Worm (Caenorhabditis elegans) whole organism, young adult: ENCODE measurements around the gene cnc-10.

Experiments used
- B0035.1 ChIP-seq: sonication (generic microtip); optimal IDR thresholded peaks from 2 replicates; lab custom pipeline; 2016; ENCODE audit warnings: missing genetic modification characterization, mild to moderate bottlenecking, missing compliant biosample characterization, missing genotype, missing genetic modification reagents
- B0336.3 ChIP-seq: fragments of 200-800 bp; sonication (Bioruptor generic); IDR thresholded peaks from 2 replicates; pipeline ENCODE4 v1.3.6; 2022; ENCODE audit warnings: missing genetic modification characterization, missing compliant biosample characterization
- F10E7.11 ChIP-seq: sonication (generic microtip); optimal IDR thresholded peaks from 2 replicates; lab custom pipeline; 2017; ENCODE audit warnings: mild to moderate bottlenecking, missing genetic modification characterization, moderate library complexity, missing compliant biosample characterization
- F23B12.7 ChIP-seq: sonication (generic microtip); optimal IDR thresholded peaks from 2 replicates; lab custom pipeline; 2017; ENCODE audit warnings: missing genetic modification characterization, mild to moderate bottlenecking, missing compliant biosample characterization, antibody characterized with exemption, moderate library complexity; ENCODE audit not compliant: insufficient read depth
- F55B11.4 ChIP-seq: sonication (generic microtip); optimal IDR thresholded peaks from 2 replicates; lab custom pipeline; 2016; ENCODE audit warnings: missing compliant biosample characterization, missing genetic modification characterization, borderline replicate concordance; ENCODE audit not compliant: insufficient read depth
- K11D2.4 ChIP-seq: fragments of 200-800 bp; sonication (Bioruptor generic); IDR thresholded peaks from 2 replicates; pipeline ENCODE4 v1.3.6; 2022; ENCODE audit warnings: missing genetic modification reagents, missing genetic modification characterization, missing compliant biosample characterization
- K12H6.12 ChIP-seq: fragments of 200-800 bp; sonication (Bioruptor generic); optimal IDR thresholded peaks from 2 replicates; lab custom pipeline; 2018; ENCODE audit warnings: mild to moderate bottlenecking, missing genetic modification characterization, missing compliant biosample characterization
- Y67H2A.10 ChIP-seq: fragments of 200-800 bp; sonication (Bioruptor generic); conservative IDR thresholded peaks from 2 replicates; pipeline ENCODE4 v1.3.6; 2022; ENCODE audit warnings: missing genetic modification reagents, missing genetic modification characterization, missing compliant biosample characterization
- atf-7 ChIP-seq: sonication (generic microtip); optimal IDR thresholded peaks from 2 replicates; lab custom pipeline; 2017; ENCODE audit warnings: mild to moderate bottlenecking, missing genetic modification characterization, missing compliant biosample characterization
- attf-5 ChIP-seq: fragments of 200-800 bp; sonication (Bioruptor generic); optimal IDR thresholded peaks from 2 replicates; lab custom pipeline; 2018; ENCODE audit warnings: mild to moderate bottlenecking, missing genetic modification characterization, missing compliant biosample characterization
- attf-6 ChIP-seq: fragments of 200-800 bp; sonication (Bioruptor generic); IDR thresholded peaks from 2 replicates; pipeline ENCODE4 v1.3.6; 2022; ENCODE audit warnings: missing genetic modification reagents, missing genetic modification characterization, missing compliant biosample characterization
- ccch-3 ChIP-seq: fragments of 200-800 bp; sonication (Bioruptor generic); optimal IDR thresholded peaks from 2 replicates; lab custom pipeline; 2018; ENCODE audit warnings: mild to moderate bottlenecking, missing genetic modification characterization, missing compliant biosample characterization
- dox-1 ChIP-seq: fragments of 200-800 bp; sonication (Bioruptor generic); IDR thresholded peaks from 2 replicates; pipeline ENCODE4 v1.3.6; 2022; ENCODE audit warnings: missing genetic modification reagents, missing genetic modification characterization, missing compliant biosample characterization
- dpff-1 ChIP-seq: sonication (generic microtip); optimal IDR thresholded peaks from 2 replicates; lab custom pipeline; 2017; ENCODE audit warnings: mild to moderate bottlenecking, missing genetic modification characterization, missing compliant biosample characterization
- egl-44 ChIP-seq: fragments of 200-800 bp; sonication (Bioruptor generic); IDR thresholded peaks from 2 replicates; pipeline ENCODE4 v1.3.6; 2022; ENCODE audit warnings: missing genetic modification reagents, missing genetic modification characterization, missing compliant biosample characterization
- ekl-4 ChIP-seq: fragments of 200-800 bp; sonication (Bioruptor generic); IDR thresholded peaks from 2 replicates; pipeline ENCODE4 v1.3.6; 2022; ENCODE audit warnings: missing genetic modification reagents, missing genetic modification characterization, missing compliant biosample characterization
- fkh-3 ChIP-seq: sonication (generic microtip); optimal IDR thresholded peaks from 2 replicates; lab custom pipeline; 2016; ENCODE audit warnings: mild to moderate bottlenecking, missing genetic modification characterization, missing compliant biosample characterization
- him-1 ChIP-seq: sonication (generic microtip); optimal IDR thresholded peaks from 2 replicates; lab custom pipeline; 2016; ENCODE audit warnings: missing genotype, missing genetic modification reagents, missing genetic modification characterization, missing compliant biosample characterization
- hlh-26 ChIP-seq: fragments of 200-800 bp; sonication (Bioruptor generic); conservative IDR thresholded peaks from 2 replicates; pipeline ENCODE4 v1.3.6; 2022; ENCODE audit warnings: missing genetic modification reagents, missing genetic modification characterization, missing compliant biosample characterization
- hrde-1 ChIP-seq: sonication (generic microtip); optimal IDR thresholded peaks from 2 replicates; lab custom pipeline; 2016; ENCODE audit warnings: missing genetic modification characterization, mild to moderate bottlenecking, missing compliant biosample characterization, moderate library complexity, missing genotype, missing genetic modification reagents, borderline replicate concordance
- lag-1 ChIP-seq: fragments of 200-800 bp; sonication (Bioruptor generic); IDR thresholded peaks from 2 replicates; pipeline ENCODE4 v1.3.6; 2022; ENCODE audit warnings: missing genetic modification reagents, missing genetic modification characterization, missing compliant biosample characterization
- let-526 ChIP-seq: fragments of 200-800 bp; sonication (Bioruptor generic); IDR thresholded peaks from 2 replicates; pipeline ENCODE4 v1.3.6; 2022; ENCODE audit warnings: missing genetic modification reagents, missing genetic modification characterization, missing compliant biosample characterization
- lin-26 ChIP-seq: fragments of 200-800 bp; sonication (Bioruptor generic); IDR thresholded peaks from 2 replicates; pipeline ENCODE4 v1.3.6; 2022; ENCODE audit warnings: missing genetic modification reagents, missing genetic modification characterization, missing compliant biosample characterization
- lin-40 ChIP-seq: sonication (generic microtip); optimal IDR thresholded peaks from 2 replicates; lab custom pipeline; 2016; ENCODE audit warnings: missing genetic modification characterization, mild to moderate bottlenecking, missing compliant biosample characterization, missing genotype, missing genetic modification reagents
- mcd-1 ChIP-seq: fragments of 200-800 bp; sonication (Bioruptor generic); IDR thresholded peaks from 2 replicates; pipeline ENCODE4 v1.3.6; 2022; ENCODE audit warnings: missing genetic modification reagents, missing genetic modification characterization, missing compliant biosample characterization
- mel-28 ChIP-seq: sonication (generic microtip); optimal IDR thresholded peaks from 2 replicates; lab custom pipeline; 2016; ENCODE audit warnings: borderline replicate concordance, mild to moderate bottlenecking, missing genetic modification characterization, missing compliant biosample characterization
- mxl-1 ChIP-seq: sonication (generic microtip); optimal IDR thresholded peaks from 2 replicates; lab custom pipeline; 2016; ENCODE audit warnings: missing genetic modification characterization, missing compliant biosample characterization
- nfya-2 ChIP-seq: fragments of 200-800 bp; sonication (Bioruptor generic); IDR thresholded peaks from 2 replicates; pipeline ENCODE4 v1.3.6; 2022; ENCODE audit warnings: missing genetic modification reagents, missing genetic modification characterization, missing compliant biosample characterization
- nhr-27 ChIP-seq: fragments of 200-800 bp; sonication (Bioruptor generic); optimal IDR thresholded peaks from 2 replicates; lab custom pipeline; 2018; ENCODE audit warnings: mild to moderate bottlenecking, missing genetic modification characterization, moderate library complexity, missing compliant biosample characterization
- nhr-80 ChIP-seq: sonication (generic microtip); optimal IDR thresholded peaks from 2 replicates; lab custom pipeline; 2016; ENCODE audit warnings: missing genetic modification characterization, missing compliant biosample characterization
- nhr-90 ChIP-seq: sonication (generic microtip); optimal IDR thresholded peaks from 2 replicates; lab custom pipeline; 2016; ENCODE audit warnings: missing genotype, mild to moderate bottlenecking, missing genetic modification characterization, missing compliant biosample characterization
- pha-4 ChIP-seq: fragments of 150-350 bp; sonication (generic microtip); optimal IDR thresholded peaks from 2 replicates; lab custom pipeline; 2014; ENCODE audit warnings: missing biosample characterization, missing genetic modification reagents, missing genetic modification characterization
- rpc-1 ChIP-seq, 2 experiments: fragments of 150-350 bp in 1 of 2; sonication (generic microtip) in 1 of 2; optimal IDR thresholded peaks; 2 replicates each; lab custom pipeline; 2014 to 2018; ENCODE audit warnings: missing biosample characterization in 1 of 2, missing genetic modification characterization in 1 of 2, missing genetic modification reagents in 1 of 2, missing genotype in 1 of 2
- sdz-38 ChIP-seq: sonication (generic microtip); optimal IDR thresholded peaks from 2 replicates; lab custom pipeline; 2016; ENCODE audit warnings: missing genotype, missing genetic modification characterization, missing compliant biosample characterization
- zim-3 ChIP-seq: sonication (generic microtip); optimal IDR thresholded peaks from 2 replicates; lab custom pipeline; 2017; ENCODE audit warnings: mild to moderate bottlenecking, missing genetic modification characterization, moderate library complexity, missing compliant biosample characterization
- ztf-28 ChIP-seq: fragments of 200-800 bp; sonication (Bioruptor generic); IDR thresholded peaks from 2 replicates; pipeline ENCODE4 v1.3.6; 2022; ENCODE audit warnings: missing genetic modification reagents, missing genetic modification characterization, missing compliant biosample characterization

cnc-10 gene

DNA sequence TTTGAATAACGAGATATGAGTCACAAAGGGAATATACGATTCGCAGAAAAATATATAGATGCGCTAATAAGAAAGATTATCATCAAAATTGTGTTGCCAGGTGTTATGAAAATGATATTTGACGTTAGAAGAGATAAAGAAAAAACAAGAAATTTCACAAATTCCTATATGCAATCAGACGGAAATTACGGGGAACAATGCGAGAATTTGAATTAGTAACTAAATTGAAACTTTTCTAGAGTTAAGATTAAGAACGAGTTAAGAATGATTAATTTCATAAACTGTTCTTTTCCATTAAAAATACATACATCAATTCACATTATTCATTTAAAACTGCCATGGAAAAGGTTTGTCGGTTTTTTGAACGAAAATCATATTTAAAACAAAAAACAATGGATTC is 13.1 kb downstream of the cnc-10 start, which contains the start of gene clc-6:
Gene clc-6, minus strand, starts transcription at position 101 of the 400 bp plus-strand sequence.
- TF ChIP-seq atf-7 (tag; lab: Kevin White, UChicago), result no peak
- no peak for TF ChIP-seq dpff-1 (tag; lab: Kevin White, UChicago)
- TF ChIP-seq rpc-1 (optimal IDR thresholded peaks at IDR 0.05; lab: Kevin White, UChicago), result no peak
- no peak for TF ChIP-seq rpc-1 (tag; optimal IDR thresholded peaks at IDR 0.05; lab: Kevin White, UChicago)
- no peak for TF ChIP-seq egl-44
- no peak for TF ChIP-seq attf-5
- TF ChIP-seq mcd-1 (GFP tag; lab: Robert Waterston, UW), result no peak
- TF ChIP-seq nhr-27 (tag; lab: Kevin White, UChicago), result no peak
- no peak for TF ChIP-seq zim-3 (tag; lab: Kevin White, UChicago)
- no peak for TF ChIP-seq hrde-1 (tag; lab: Kevin White, UChicago)
- no peak for TF ChIP-seq nhr-90 (tag; lab: Kevin White, UChicago)
- TF ChIP-seq K12H6.12, result no peak
- TF ChIP-seq nfya-2 (GFP tag; lab: Robert Waterston, UW), result no peak

DNA sequence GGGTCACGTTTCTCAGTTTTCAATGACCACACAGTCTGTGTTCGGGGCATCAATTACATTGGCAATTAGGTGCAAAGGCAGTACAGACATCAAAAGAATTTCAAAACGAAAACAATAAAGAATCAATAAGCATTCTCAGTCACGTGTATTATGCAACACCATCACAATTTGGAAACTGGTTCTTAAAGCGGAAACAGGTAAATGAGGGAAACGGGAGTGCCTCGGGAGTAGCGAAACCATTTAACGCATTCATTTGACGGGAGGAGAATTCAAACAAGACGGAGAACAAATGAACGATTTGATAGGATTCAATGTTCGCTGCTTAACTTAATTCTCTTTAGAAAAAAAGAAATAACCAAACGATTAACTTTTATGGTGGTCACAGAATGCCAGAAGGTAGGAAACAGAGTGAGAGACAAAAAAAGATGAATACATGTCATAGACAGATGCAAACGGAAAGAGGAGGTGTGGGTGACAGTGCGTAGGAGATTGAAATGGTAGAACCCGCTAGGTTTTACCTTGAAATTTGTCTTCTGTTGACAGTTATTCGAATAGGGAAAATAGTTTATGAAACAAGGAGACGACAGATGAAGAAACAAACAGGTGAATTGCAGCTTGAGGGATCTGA is 13.7 kb downstream of the cnc-10 start:
- TF ChIP-seq lin-40, result peak; percentile 26
- TF ChIP-seq pha-4 (tag; lab: Kevin White, UChicago), result no peak

DNA sequence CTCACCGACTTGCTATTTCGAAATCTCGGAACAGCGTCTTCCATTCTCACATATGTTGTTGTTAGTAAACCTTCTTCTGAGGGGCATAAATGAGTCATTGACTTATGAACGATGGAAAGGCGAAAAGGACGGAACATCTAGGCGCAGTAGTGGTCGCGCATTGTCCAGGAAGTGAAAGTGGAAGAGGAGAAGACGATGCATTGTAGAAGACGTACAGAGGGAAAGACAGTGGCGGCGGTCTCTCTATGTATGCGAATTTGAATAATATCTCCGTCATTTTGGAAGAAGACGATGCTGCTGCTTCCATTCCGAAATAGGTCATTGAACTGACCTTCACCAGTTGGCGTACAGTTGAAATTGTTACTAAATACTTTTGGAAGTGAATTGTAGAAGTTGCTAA is 15.1 kb downstream of the cnc-10 start:
- TF ChIP-seq dox-1 (GFP tag; lab: Robert Waterston, UW) (no peak), fkh-3 (tag; lab: Kevin White, UChicago) (no peak), lin-40 (no peak), him-1 (tag; lab: Kevin White, UChicago) (no peak), lag-1 (GFP tag; lab: Robert Waterston, UW) (no peak), B0035.1 (no peak), ztf-28 (no peak), sdz-38 (no peak), ekl-4 (GFP tag; lab: Robert Waterston, UW) (no peak), F55B11.4 (tag; lab: Kevin White, UChicago) (no peak), nhr-80 (tag; lab: Kevin White, UChicago) (no peak)

DNA sequence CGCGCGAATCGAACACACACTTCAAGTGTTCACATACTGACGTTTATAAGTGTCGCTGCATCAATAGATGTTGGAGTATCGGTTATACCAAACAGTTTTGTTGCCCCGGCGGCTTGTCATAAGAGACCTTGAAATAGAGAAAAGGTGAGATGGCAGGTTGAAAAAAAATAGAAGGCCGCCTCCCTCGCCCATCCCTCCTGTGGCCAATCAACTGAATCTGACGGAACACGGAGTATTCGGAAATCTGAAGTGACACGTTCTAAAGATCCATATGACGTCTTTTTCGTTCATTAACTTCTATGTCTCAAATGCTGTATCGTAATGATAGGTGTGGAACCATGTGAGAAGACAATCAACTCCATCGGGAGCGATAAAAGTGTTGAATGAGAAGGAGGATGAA is 16.5 kb downstream of the cnc-10 start:
- TF ChIP-seq K12H6.12, result no peak
- TF ChIP-seq F23B12.7, result no peak
- TF ChIP-seq Y67H2A.10 (GFP tag; lab: Robert Waterston, UW), result no peak
- no peak for TF ChIP-seq let-526 (GFP tag; lab: Robert Waterston, UW)
- no peak for TF ChIP-seq mxl-1 (tag; lab: Kevin White, UChicago)
- TF ChIP-seq hlh-26 (GFP tag; lab: Robert Waterston, UW), result no peak
- no peak for TF ChIP-seq mel-28 (tag; lab: Kevin White, UChicago)
- TF ChIP-seq attf-6 (GFP tag; lab: Robert Waterston, UW), result no peak

DNA sequence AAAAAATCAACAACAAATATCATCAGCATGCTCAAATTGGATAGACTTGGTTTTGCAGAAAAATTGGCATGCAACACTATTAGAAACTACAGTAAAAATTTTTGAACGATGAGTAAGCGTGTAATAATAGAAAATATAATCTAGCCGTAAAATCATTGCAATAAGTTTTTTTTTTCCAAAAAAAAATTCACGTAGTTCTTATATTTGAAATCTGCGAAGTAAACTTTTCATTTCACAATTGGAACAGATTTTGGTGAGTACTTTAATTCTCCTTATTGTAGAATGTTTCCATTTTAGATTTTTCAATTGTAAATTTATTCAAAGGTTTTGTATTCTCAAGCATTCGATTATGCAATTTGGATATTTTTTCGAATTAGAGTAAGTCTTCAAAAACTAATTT is 17.3 kb downstream of the cnc-10 start, which contains the start of gene K10D6.3:
Gene K10D6.3, plus strand, starts transcription at position 301 of the 400 bp plus-strand sequence.
- TF ChIP-seq K11D2.4 (GFP tag; lab: Robert Waterston, UW), result no peak
- TF ChIP-seq K12H6.12, result no peak
- no peak for TF ChIP-seq F10E7.11 (tag; lab: Kevin White, UChicago)
- no peak for TF ChIP-seq ccch-3 (GFP tag; lab: Kevin White, UChicago)
- no peak for TF ChIP-seq atf-7 (tag; lab: Kevin White, UChicago)
- TF ChIP-seq lin-26 (GFP tag; lab: Robert Waterston, UW), result no peak
- no peak for TF ChIP-seq B0336.3 (GFP tag; lab: Robert Waterston, UW)
